Worm (Caenorhabditis elegans) whole organism, L1 larva: ENCODE results near the gene Y75B8A.39.

Experiments used
- C16A3.4 ChIP-seq: fragments of 150-350 bp; optimal IDR thresholded peaks from 2 replicates; lab custom pipeline; 2014; ENCODE audit warnings: missing biosample characterization, missing genetic modification characterization
- C34B4.2 ChIP-seq: sonication (generic microtip); optimal IDR thresholded peaks from 2 replicates; lab custom pipeline; 2017; ENCODE audit warnings: mild to moderate bottlenecking, missing genetic modification characterization, missing compliant biosample characterization
- ama-1 ChIP-seq: fragments of 150-350 bp; optimal IDR thresholded peaks from 2 replicates; lab custom pipeline; 2014
- blmp-1 ChIP-seq: fragments of 150-350 bp; optimal IDR thresholded peaks from 2 replicates; lab custom pipeline; 2014; ENCODE audit warnings: missing biosample characterization, missing genetic modification characterization
- ceh-63 ChIP-seq: fragments of 200-800 bp; sonication (Bioruptor generic); optimal IDR thresholded peaks from 2 replicates; lab custom pipeline; 2018; ENCODE audit warnings: mild to moderate bottlenecking, missing genetic modification characterization, missing compliant biosample characterization
- ceh-82 ChIP-seq, 3 experiments: fragments of 150-350 bp in 1 of 3; sonication (generic microtip) in 2 of 3; optimal IDR thresholded peaks; 2 replicates each; lab custom pipeline; 2014 to 2017; ENCODE audit warnings: missing biosample characterization in 3 of 3, missing genetic modification characterization in 3 of 3
- ceh-88 ChIP-seq: fragments of 200-800 bp; sonication (Bioruptor generic); IDR thresholded peaks from 2 replicates; pipeline ENCODE4 v1.3.6; 2022; ENCODE audit warnings: missing genetic modification characterization, missing compliant biosample characterization
- ces-1 ChIP-seq: fragments of 150-350 bp; optimal IDR thresholded peaks from 2 replicates; lab custom pipeline; 2014; ENCODE audit warnings: missing biosample characterization, missing genetic modification reagents, missing genetic modification characterization
- dsc-1 ChIP-seq: sonication (generic microtip); optimal IDR thresholded peaks from 2 replicates; lab custom pipeline; 2016; ENCODE audit warnings: mild to moderate bottlenecking, missing genetic modification characterization, missing compliant biosample characterization
- egl-27 ChIP-seq, 2 experiments: fragments of 150-350 bp in 1 of 2; sonication (generic microtip); optimal IDR thresholded peaks; 3 replicates each; lab custom pipeline; 2017 to 2018; ENCODE audit warnings: missing biosample characterization in 2 of 2, missing genetic modification characterization in 2 of 2, missing genetic modification reagents in 2 of 2
- elt-3 ChIP-seq, 6 experiments: fragments of 150-350 bp in 1 of 6; sonication (generic microtip); optimal IDR thresholded peaks; 2 replicates each; lab custom pipeline; 2017 to 2018; ENCODE audit warnings: missing biosample characterization in 6 of 6, missing genetic modification characterization in 6 of 6, inconsistent platforms in 1 of 6
- fos-1 ChIP-seq: fragments of 150-350 bp; optimal IDR thresholded peaks from 2 replicates; lab custom pipeline; 2014; ENCODE audit warnings: missing biosample characterization, missing genetic modification characterization
- grh-1 ChIP-seq: fragments of 200-800 bp; sonication (Bioruptor generic); IDR thresholded peaks from 2 replicates; pipeline ENCODE4 v1.3.6; 2022; ENCODE audit warnings: missing genetic modification reagents, missing genetic modification characterization, missing compliant biosample characterization
- hlh-17 ChIP-seq: fragments of 200-800 bp; sonication (Bioruptor generic); optimal IDR thresholded peaks from 2 replicates; lab custom pipeline; 2018; ENCODE audit warnings: missing genetic modification characterization, mild to moderate bottlenecking, missing compliant biosample characterization, moderate library complexity, borderline replicate concordance
- irx-1 ChIP-seq: sonication (generic microtip); optimal IDR thresholded peaks from 2 replicates; lab custom pipeline; 2016; ENCODE audit warnings: missing genetic modification characterization, missing compliant biosample characterization
- isw-1 ChIP-seq: fragments of 200-800 bp; sonication (Bioruptor generic); IDR thresholded peaks from 2 replicates; pipeline ENCODE4 v1.3.6; 2022; ENCODE audit warnings: missing genetic modification characterization, missing compliant biosample characterization
- jun-1 ChIP-seq: fragments of 150-350 bp; optimal IDR thresholded peaks from 2 replicates; lab custom pipeline; 2014; ENCODE audit warnings: missing biosample characterization, missing genetic modification reagents, missing genetic modification characterization
- lin-14 ChIP-seq: fragments of 200-800 bp; sonication (Bioruptor generic); optimal IDR thresholded peaks from 2 replicates; lab custom pipeline; 2018; ENCODE audit warnings: mild to moderate bottlenecking, missing genetic modification characterization, moderate library complexity, missing compliant biosample characterization
- lir-3 ChIP-seq: sonication (generic microtip); optimal IDR thresholded peaks from 2 replicates; lab custom pipeline; 2016; ENCODE audit warnings: mild to moderate bottlenecking, missing genetic modification characterization, moderate library complexity, missing compliant biosample characterization; ENCODE audit not compliant: poor library complexity
- lsy-2 ChIP-seq, 2 experiments: fragments of 150-350 bp; optimal IDR thresholded peaks; 2 replicates each; lab custom pipeline; 2014; ENCODE audit warnings: missing biosample characterization in 2 of 2, missing genetic modification characterization in 2 of 2
- mab-9 ChIP-seq: fragments of 200-800 bp; sonication (Bioruptor generic); IDR thresholded peaks from 2 replicates; pipeline ENCODE4 v1.3.6; 2022; ENCODE audit warnings: missing genetic modification reagents, missing genetic modification characterization, missing compliant biosample characterization
- mep-1 ChIP-seq: fragments of 150-350 bp; optimal IDR thresholded peaks from 2 replicates; lab custom pipeline; 2014; ENCODE audit warnings: missing biosample characterization, missing genetic modification characterization
- nhr-12 ChIP-seq: sonication (generic microtip); optimal IDR thresholded peaks from 2 replicates; lab custom pipeline; 2017; ENCODE audit warnings: missing biosample characterization, missing genetic modification characterization
- nhr-19 ChIP-seq: fragments of 200-800 bp; sonication (Bioruptor generic); conservative IDR thresholded peaks from 2 replicates; pipeline ENCODE4 v1.3.6; 2022; ENCODE audit warnings: missing genetic modification characterization, missing compliant biosample characterization
- nhr-237 ChIP-seq: fragments of 150-350 bp; optimal IDR thresholded peaks from 2 replicates; lab custom pipeline; 2014; ENCODE audit warnings: missing biosample characterization, missing genetic modification characterization
- nhr-28 ChIP-seq: fragments of 150-350 bp; optimal IDR thresholded peaks from 2 replicates; lab custom pipeline; 2014; ENCODE audit warnings: missing biosample characterization, missing genetic modification characterization
- nhr-47 ChIP-seq: sonication (generic microtip); optimal IDR thresholded peaks from 2 replicates; lab custom pipeline; 2016; ENCODE audit warnings: mild to moderate bottlenecking, missing genetic modification characterization, moderate library complexity, missing compliant biosample characterization
- nhr-71 ChIP-seq: sonication (generic microtip); optimal IDR thresholded peaks from 2 replicates; lab custom pipeline; 2016; ENCODE audit warnings: mild to moderate bottlenecking, missing genetic modification characterization, moderate library complexity, missing compliant biosample characterization
- nhr-84 ChIP-seq: sonication (generic microtip); optimal IDR thresholded peaks from 2 replicates; lab custom pipeline; 2017; ENCODE audit warnings: missing biosample characterization, missing genetic modification characterization
- nhr-85 ChIP-seq: sonication (generic microtip); peaks from one replicate; lab custom pipeline; 2016; ENCODE audit warnings: missing genetic modification characterization, inconsistent platforms, missing compliant biosample characterization
- pag-3 ChIP-seq: sonication (generic microtip); optimal IDR thresholded peaks from 2 replicates; lab custom pipeline; 2017; ENCODE audit warnings: missing genetic modification characterization, mild to moderate bottlenecking, missing compliant biosample characterization, antibody characterized with exemption, borderline replicate concordance; ENCODE audit not compliant: insufficient read depth
- skn-1 ChIP-seq: fragments of 150-350 bp; optimal IDR thresholded peaks from 2 replicates; lab custom pipeline; 2014; ENCODE audit warnings: missing biosample characterization, missing genetic modification characterization
- sup-37 ChIP-seq: fragments of 200-800 bp; sonication (Bioruptor generic); optimal IDR thresholded peaks from 2 replicates; lab custom pipeline; 2018; ENCODE audit warnings: mild to moderate bottlenecking, missing genetic modification characterization, missing compliant biosample characterization
- tbx-2 ChIP-seq: sonication (generic microtip); optimal IDR thresholded peaks from 2 replicates; lab custom pipeline; 2016; ENCODE audit warnings: missing genetic modification characterization, missing compliant biosample characterization
- tlp-1 ChIP-seq: fragments of 150-350 bp; optimal IDR thresholded peaks from 2 replicates; lab custom pipeline; 2014; ENCODE audit warnings: missing biosample characterization, missing genetic modification characterization
- unc-130 ChIP-seq: fragments of 150-350 bp; optimal IDR thresholded peaks from 2 replicates; lab custom pipeline; 2017; ENCODE audit warnings: missing biosample characterization, missing genetic modification characterization, inconsistent platforms
- vab-15 ChIP-seq: sonication (generic microtip); optimal IDR thresholded peaks from 2 replicates; lab custom pipeline; 2017; ENCODE audit warnings: missing genotype, mild to moderate bottlenecking, missing genetic modification characterization, missing compliant biosample characterization
- xbp-1 ChIP-seq: sonication (generic microtip); optimal IDR thresholded peaks from 2 replicates; lab custom pipeline; 2016; ENCODE audit warnings: missing genetic modification characterization, missing compliant biosample characterization
- ztf-11 ChIP-seq, 2 experiments: sonication (generic microtip); optimal IDR thresholded peaks; 2 replicates each; lab custom pipeline; 2016 to 2017; ENCODE audit warnings: missing genetic modification characterization in 2 of 2, missing biosample characterization in 1 of 2, missing compliant biosample characterization in 1 of 2

Y75B8A.39 gene

DNA sequence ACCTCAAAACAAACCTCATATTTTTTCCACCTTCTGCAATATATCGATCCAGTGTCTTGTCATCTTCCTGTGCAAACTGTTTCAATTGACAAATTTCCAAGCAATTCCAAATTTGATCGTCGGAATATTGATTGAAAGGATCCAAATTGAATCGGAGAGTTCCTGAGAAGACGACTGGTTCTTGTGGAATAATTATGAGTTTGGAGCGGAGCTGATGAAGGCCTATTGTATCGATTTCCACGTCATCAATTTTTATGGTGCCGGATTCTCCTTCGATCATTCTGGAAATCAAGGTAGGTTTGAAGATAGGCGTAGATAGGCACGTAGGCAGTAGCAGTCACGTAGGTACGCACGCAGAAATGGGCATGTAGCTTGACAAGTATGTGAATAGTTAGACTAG is 28.8 kb upstream of the Y75B8A.39 start:
- no peak for TF ChIP-seq dsc-1 (tag; lab: Kevin White, UChicago)
- TF ChIP-seq nhr-84 (tag; lab: Kevin White, UChicago): no peak
- no peak for TF ChIP-seq irx-1 (tag; lab: Kevin White, UChicago)
- no peak for TF ChIP-seq hlh-17
- no peak for TF ChIP-seq vab-15 (tag; lab: Kevin White, UChicago)
- TF ChIP-seq C34B4.2: no peak
- TF ChIP-seq nhr-28 (tag; lab: Kevin White, UChicago): no peak
- no peak for TF ChIP-seq nhr-47 (tag; lab: Kevin White, UChicago)
- no peak for TF ChIP-seq nhr-19 (GFP tag; lab: Robert Waterston, UW)
- TF ChIP-seq ama-1: no peak
- TF ChIP-seq mep-1 (tag; lab: Kevin White, UChicago): no peak
- no peak for TF ChIP-seq jun-1 (tag; lab: Kevin White, UChicago)
- TF ChIP-seq nhr-71 (tag; lab: Kevin White, UChicago): no peak
- TF ChIP-seq xbp-1 (tag; lab: Kevin White, UChicago): no peak
- TF ChIP-seq, all 84 proteins: peak for 0

DNA sequence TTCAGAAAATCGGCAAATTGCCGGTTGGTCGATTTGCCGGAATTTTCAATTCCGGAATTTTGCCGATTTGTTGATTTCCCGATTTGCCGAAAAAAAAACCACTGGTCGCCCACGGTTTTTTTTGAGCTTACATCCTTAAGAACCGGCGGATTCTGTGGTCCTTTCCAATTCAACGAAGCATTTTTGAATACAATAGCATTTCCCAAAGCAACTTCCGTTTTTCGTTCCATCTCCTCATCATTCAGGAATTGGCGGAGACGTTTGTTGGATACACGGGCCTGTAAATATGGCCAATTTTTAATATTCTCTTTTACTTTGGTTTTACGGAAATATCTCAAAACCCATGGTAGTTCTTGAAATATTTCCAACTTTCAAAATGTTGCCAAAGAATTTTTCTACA is 20.5 kb upstream of the Y75B8A.39 start:
- no peak for TF ChIP-seq nhr-84 (tag; lab: Kevin White, UChicago)
- TF ChIP-seq C16A3.4 (tag; lab: Kevin White, UChicago): no peak
- no peak for TF ChIP-seq nhr-12 (tag; lab: Kevin White, UChicago)
- no peak for TF ChIP-seq nhr-47 (tag; lab: Kevin White, UChicago)
- TF ChIP-seq ztf-11 (tag; optimal IDR thresholded peaks at IDR 0.05; lab: Kevin White, UChicago): no peak
- no peak for TF ChIP-seq grh-1 (GFP tag; lab: Robert Waterston, UW)
- no peak for TF ChIP-seq vab-15 (tag; lab: Kevin White, UChicago)
- TF ChIP-seq isw-1: no peak
- no peak for TF ChIP-seq elt-3 (tag; optimal IDR thresholded peaks at IDR 0.05; lab: Kevin White, UChicago)
- TF ChIP-seq unc-130 (tag; lab: Kevin White, UChicago): no peak
- TF ChIP-seq tbx-2: no peak
- no peak for TF ChIP-seq blmp-1 (tag; lab: Kevin White, UChicago)
- no peak for TF ChIP-seq C34B4.2
- no peak for TF ChIP-seq ces-1 (GFP tag; lab: Kevin White, UChicago)

DNA sequence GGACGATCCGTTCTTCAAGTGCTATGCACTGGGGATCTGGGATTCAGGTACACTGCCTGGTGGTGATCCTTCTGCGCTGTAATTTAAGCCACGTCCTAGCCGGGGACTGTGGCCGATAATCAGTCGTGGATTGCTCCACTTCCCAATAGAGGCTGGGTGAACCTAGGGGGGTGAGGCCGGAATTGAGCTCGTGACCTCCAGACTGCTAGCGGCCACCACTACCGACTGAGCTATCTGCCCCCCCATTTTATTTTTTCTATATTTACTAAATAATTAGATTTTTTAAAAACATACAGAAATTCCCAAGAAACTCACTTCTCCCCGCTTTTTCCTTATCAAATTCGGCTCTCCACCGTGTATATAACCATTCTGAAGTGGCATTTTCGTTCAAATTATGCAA is 15.7 kb upstream of the Y75B8A.39 start:
- TF ChIP-seq mep-1 (tag; lab: Kevin White, UChicago): no peak
- no peak for TF ChIP-seq C34B4.2
- TF ChIP-seq fos-1 (tag; lab: Kevin White, UChicago): no peak
- no peak for TF ChIP-seq lsy-2 (tag; optimal IDR thresholded peaks at IDR 0.05; lab: Kevin White, UChicago)
- no peak for TF ChIP-seq nhr-237
- no peak for TF ChIP-seq pag-3 (tag; lab: Kevin White, UChicago)
- no peak for TF ChIP-seq lir-3 (tag; lab: Kevin White, UChicago)
- no peak for TF ChIP-seq tbx-2
- TF ChIP-seq ceh-88 (GFP tag; lab: Robert Waterston, UW): no peak
- TF ChIP-seq tlp-1 (tag; lab: Kevin White, UChicago): no peak
- TF ChIP-seq ceh-63 (GFP tag; lab: Kevin White, UChicago): no peak
- no peak for TF ChIP-seq elt-3 (tag; optimal IDR thresholded peaks at IDR 0.05; lab: Kevin White, UChicago)
- TF ChIP-seq mab-9: no peak
- no peak for TF ChIP-seq nhr-85 (tag; lab: Kevin White, UChicago)

DNA sequence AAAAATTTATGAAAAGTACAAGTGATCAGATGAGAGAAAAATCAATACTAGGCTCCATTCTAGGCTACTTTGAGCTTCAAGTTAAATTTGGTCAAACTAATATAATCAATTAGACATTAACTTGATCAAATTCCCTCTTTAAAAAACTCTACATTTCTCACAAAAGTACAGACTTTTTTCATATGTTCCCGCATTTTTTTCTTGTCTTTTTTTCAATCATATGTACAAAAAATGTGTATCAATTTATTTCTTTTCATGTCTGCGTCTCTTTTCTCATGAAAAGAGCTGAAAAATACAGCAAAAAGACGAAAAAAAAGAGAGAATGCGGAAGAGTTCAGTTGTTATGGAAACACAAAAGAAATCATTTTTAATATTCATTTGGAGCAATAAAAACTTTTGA is 13.7 kb upstream of the Y75B8A.39 start:
- no peak for TF ChIP-seq ztf-11 (tag; optimal IDR thresholded peaks at IDR 0.05; lab: Kevin White, UChicago)
- no peak for TF ChIP-seq nhr-84 (tag; lab: Kevin White, UChicago)
- TF ChIP-seq hlh-17: no peak
- no peak for TF ChIP-seq ceh-82 (tag; optimal IDR thresholded peaks at IDR 0.05; lab: Kevin White, UChicago)
- no peak for TF ChIP-seq sup-37 (GFP tag; lab: Kevin White, UChicago)
- TF ChIP-seq jun-1 (tag; lab: Kevin White, UChicago): no peak
- TF ChIP-seq lin-14 (GFP tag; lab: Kevin White, UChicago): no peak
- TF ChIP-seq C16A3.4 (tag; lab: Kevin White, UChicago): no peak
- TF ChIP-seq mep-1 (tag; lab: Kevin White, UChicago): no peak
- TF ChIP-seq elt-3 (tag; optimal IDR thresholded peaks at IDR 0.05; lab: Kevin White, UChicago): no peak
- no peak for TF ChIP-seq skn-1 (tag; lab: Kevin White, UChicago)
- TF ChIP-seq egl-27 (tag; optimal IDR thresholded peaks at IDR 0.05; lab: Kevin White, UChicago): no peak
- TF ChIP-seq blmp-1 (tag; lab: Kevin White, UChicago): no peak
- TF ChIP-seq, all 84 proteins: peak for 0
